Worm (Caenorhabditis elegans): Measurements from ENCODE around the gene nspc-14.

Gene nspc-14

ce11 chrX:12328676-12329075 lies 30.2 kb downstream of the nspc-14 start, which contains the start of gene srd-45:
TSS of gene srd-45 (plus strand) at chrX:12328976.
- TF ChIP-seq lir-1 (GFP tag; conservative IDR thresholded peaks at IDR 0.05) (no peak), T07F8.4 (tag; optimal IDR thresholded peaks at IDR 0.05) (no peak), F23B12.7 (tag; optimal IDR thresholded peaks at IDR 0.05; ENCODE audit: insufficient read depth) (no peak), madf-3 (GFP tag; IDR thresholded peaks at IDR 0.05) (no peak), mxl-1 (tag; optimal IDR thresholded peaks at IDR 0.05) (no peak), fkh-3 (tag; optimal IDR thresholded peaks at IDR 0.05) (no peak), F57C9.4 (tag; optimal IDR thresholded peaks at IDR 0.05) (no peak), hlh-12 (tag; optimal IDR thresholded peaks at IDR 0.05) (no peak), lsl-1 (GFP tag; optimal IDR thresholded peaks at IDR 0.05) (no peak), attf-6 (GFP tag; IDR thresholded peaks at IDR 0.05) (no peak), rec-8 (tag; optimal IDR thresholded peaks at IDR 0.05) (no peak), atf-7 (tag; optimal IDR thresholded peaks at IDR 0.05) (no peak), hlh-26 (GFP tag; conservative IDR thresholded peaks at IDR 0.05) (no peak), ztf-22 (GFP tag; optimal IDR thresholded peaks at IDR 0.05) (no peak)

ce11 chrX:12326424-12326823 lies 32.4 kb downstream of the nspc-14 start, which contains the start of gene srd-41:
TSS of gene srd-41 (plus strand) at chrX:12326724.
- TF ChIP-seq ekl-4 (GFP tag; IDR thresholded peaks at IDR 0.05), result no peak
- TF ChIP-seq dpl-1 (GFP tag; optimal IDR thresholded peaks at IDR 0.05), result no peak
- no peak for TF ChIP-seq attf-5 (GFP tag; optimal IDR thresholded peaks at IDR 0.05)
- no peak for TF ChIP-seq snpc-3.4 (tag; optimal IDR thresholded peaks at IDR 0.05)
- no peak for TF ChIP-seq ztf-18 (tag; optimal IDR thresholded peaks at IDR 0.05)
- TF ChIP-seq hmg-1.2 (GFP tag; IDR thresholded peaks at IDR 0.05), result no peak

ce11 chrX:12323439-12323838 lies 35.4 kb downstream of the nspc-14 start, which contains the start of gene srd-40:
TSS of gene srd-40 (plus strand) at chrX:12323739.
- TF ChIP-seq Y56A3A.18 (GFP tag; IDR thresholded peaks at IDR 0.05) (no peak), tlf-1 (GFP tag; optimal IDR thresholded peaks at IDR 0.05) (no peak), aptf-2 (GFP tag; conservative IDR thresholded peaks at IDR 0.05) (no peak), hsf-1 (GFP tag; IDR thresholded peaks at IDR 0.05) (no peak), hmg-1.2 (GFP tag; IDR thresholded peaks at IDR 0.05) (no peak), F55B11.4 (tag; optimal IDR thresholded peaks at IDR 0.05; ENCODE audit: borderline replicate concordance, insufficient read depth) (no peak), bed-2 (GFP tag; IDR thresholded peaks at IDR 0.05) (no peak), ets-4 (GFP tag; optimal IDR thresholded peaks at IDR 0.05) (no peak), hlh-26 (GFP tag; conservative IDR thresholded peaks at IDR 0.05) (no peak), ZK185.1 (tag; optimal IDR thresholded peaks at IDR 0.05; ENCODE audit: poor library complexity, severe bottlenecking) (no peak), B0261.1 (tag; optimal IDR thresholded peaks at IDR 0.05) (no peak), K11D2.4 (GFP tag; IDR thresholded peaks at IDR 0.05) (no peak), gei-17 (GFP tag; optimal IDR thresholded peaks at IDR 0.05) (no peak), ama-1 (optimal IDR thresholded peaks at IDR 0.05) (no peak), ama-1 (GFP tag; optimal IDR thresholded peaks at IDR 0.05) (no peak), hrde-1 (tag; optimal IDR thresholded peaks at IDR 0.05; ENCODE audit: borderline replicate concordance) (no peak), B0336.3 (GFP tag; IDR thresholded peaks at IDR 0.05) (no peak), madf-6 (GFP tag; IDR thresholded peaks at IDR 0.05) (no peak), snpc-3.4 (tag; optimal IDR thresholded peaks at IDR 0.05) (no peak)
